Worm (Caenorhabditis elegans) whole organism, late embryonic: ENCODE data around the gene otpl-1.

ENCODE experiments used
- T23F11.4 ChIP-seq: fragments of 200-800 bp; sonication (Bioruptor generic); optimal IDR thresholded peaks from 2 replicates; lab custom pipeline; 2018; ENCODE audit warnings: mild to moderate bottlenecking, missing genetic modification characterization, missing compliant biosample characterization
- ahr-1 ChIP-seq: sonication (generic microtip); optimal IDR thresholded peaks from 2 replicates; lab custom pipeline; 2016; ENCODE audit warnings: missing genetic modification characterization, missing compliant biosample characterization
- ceh-2 ChIP-seq: sonication (generic microtip); optimal IDR thresholded peaks from 2 replicates; lab custom pipeline; 2016; ENCODE audit warnings: missing genotype, missing genetic modification characterization, missing compliant biosample characterization
- ceh-30 ChIP-seq: fragments of 150-350 bp; optimal IDR thresholded peaks from 2 replicates; lab custom pipeline; 2014; ENCODE audit warnings: missing biosample characterization, missing genetic modification characterization
- ceh-34 ChIP-seq: sonication (generic microtip); optimal IDR thresholded peaks from 2 replicates; lab custom pipeline; 2016; ENCODE audit warnings: mild to moderate bottlenecking, missing genetic modification characterization, missing compliant biosample characterization
- dmd-4 ChIP-seq: sonication (generic microtip); optimal IDR thresholded peaks from 2 replicates; lab custom pipeline; 2016; ENCODE audit warnings: borderline replicate concordance, missing genetic modification characterization, missing compliant biosample characterization
- elt-4 ChIP-seq: sonication (generic microtip); optimal IDR thresholded peaks from 2 replicates; lab custom pipeline; 2016; ENCODE audit warnings: missing genetic modification characterization, missing compliant biosample characterization
- ets-4 ChIP-seq: sonication (generic microtip); optimal IDR thresholded peaks from 2 replicates; lab custom pipeline; 2016; ENCODE audit warnings: missing genetic modification characterization, missing compliant biosample characterization
- gmeb-2 ChIP-seq: sonication (generic microtip); optimal IDR thresholded peaks from 2 replicates; lab custom pipeline; 2016; ENCODE audit warnings: missing genetic modification characterization, inconsistent platforms, missing compliant biosample characterization
- hlh-13 ChIP-seq: fragments of 200-800 bp; sonication (Bioruptor generic); optimal IDR thresholded peaks from 2 replicates; lab custom pipeline; 2018; ENCODE audit warnings: mild to moderate bottlenecking, missing genetic modification characterization, missing compliant biosample characterization
- hlh-6 ChIP-seq: sonication (generic microtip); optimal IDR thresholded peaks from 2 replicates; lab custom pipeline; 2016; ENCODE audit warnings: missing genotype, missing genetic modification characterization, missing compliant biosample characterization
- lin-11 ChIP-seq: fragments of 200-800 bp; sonication (Bioruptor generic); optimal IDR thresholded peaks from 2 replicates; lab custom pipeline; 2018; ENCODE audit warnings: mild to moderate bottlenecking, missing genetic modification characterization, missing compliant biosample characterization
- madf-2 ChIP-seq: sonication (generic microtip); optimal IDR thresholded peaks from 2 replicates; lab custom pipeline; 2017; ENCODE audit warnings: missing genetic modification characterization, missing compliant biosample characterization
- npax-4 ChIP-seq: sonication (generic microtip); optimal IDR thresholded peaks from 2 replicates; lab custom pipeline; 2016; ENCODE audit warnings: missing genetic modification characterization, missing compliant biosample characterization
- pha-2 ChIP-seq: sonication (generic microtip); optimal IDR thresholded peaks from 2 replicates; lab custom pipeline; 2017; ENCODE audit warnings: mild to moderate bottlenecking, missing genetic modification characterization, missing compliant biosample characterization
- ref-2 ChIP-seq: sonication (generic microtip); optimal IDR thresholded peaks from 2 replicates; lab custom pipeline; 2016; ENCODE audit warnings: missing genetic modification characterization, missing compliant biosample characterization
- sox-2 ChIP-seq: fragments of 200-800 bp; sonication (Bioruptor generic); IDR thresholded peaks from 2 replicates; pipeline ENCODE4 v1.3.6; 2022; ENCODE audit warnings: missing genetic modification reagents, missing genetic modification characterization, missing compliant biosample characterization
- syd-9 ChIP-seq: sonication (generic microtip); optimal IDR thresholded peaks from 2 replicates; lab custom pipeline; 2016; ENCODE audit warnings: mild to moderate bottlenecking, missing genetic modification characterization, moderate library complexity, missing compliant biosample characterization
- ttx-3 ChIP-seq: sonication (generic microtip); optimal IDR thresholded peaks from 2 replicates; lab custom pipeline; 2016; ENCODE audit warnings: missing genetic modification reagents, missing genetic modification characterization, missing compliant biosample characterization
- unc-3 ChIP-seq, 2 experiments: fragments of 200-800 bp in 1 of 2; sonication (Bioruptor generic) in 1 of 2; sonication (generic microtip) in 1 of 2; conservative IDR thresholded peaks in 1 of 2; optimal IDR thresholded peaks in 1 of 2; 2 replicates each; pipeline versions ENCODE4 v1.3.6 to Lab custom; 2016 to 2022; ENCODE audit warnings: missing compliant biosample characterization in 2 of 2, missing genetic modification characterization in 2 of 2, missing genetic modification reagents in 1 of 2
- unc-42 ChIP-seq: sonication (generic microtip); optimal IDR thresholded peaks from 2 replicates; lab custom pipeline; 2016; ENCODE audit warnings: missing genotype, missing genetic modification characterization, missing compliant biosample characterization
- unc-86 ChIP-seq: sonication (generic microtip); optimal IDR thresholded peaks from 2 replicates; lab custom pipeline; 2016; ENCODE audit warnings: missing genetic modification characterization, missing compliant biosample characterization

The otpl-1 gene

ce11 chrIV:3618719-3619118 is 49.9 kb downstream of the otpl-1 start:
- TF ChIP-seq elt-4: peak; percentile 81
- TF ChIP-seq lin-11 (tag; lab: Kevin White, UChicago): no peak
- no peak for TF ChIP-seq syd-9 (tag; lab: Kevin White, UChicago)

- TF ChIP-seq npax-4: no peak
- TF ChIP-seq ttx-3 (tag; lab: Kevin White, UChicago): no peak
- TF ChIP-seq unc-86 (tag; lab: Kevin White, UChicago): no peak
- peak; percentile 59; the same call in 1 of the 2 replicates for TF ChIP-seq unc-3 (GFP tag; conservative IDR thresholded peaks at IDR 0.05; lab: Robert Waterston, UW)
- TF ChIP-seq unc-3 (tag; optimal IDR thresholded peaks at IDR 0.05; lab: Kevin White, UChicago): peak; percentile 39
- no peak for TF ChIP-seq ref-2 (tag; lab: Kevin White, UChicago)
- TF ChIP-seq unc-42 (tag; lab: Kevin White, UChicago): peak; percentile 51
- no peak for TF ChIP-seq T23F11.4 (GFP tag; lab: Kevin White, UChicago)
- TF ChIP-seq elt-4: no peak
- no peak for TF ChIP-seq ets-4 (tag; lab: Kevin White, UChicago)
Measured at ce11 chrIV:3621805-3622355, 53.1 kb downstream of the otpl-1 start.

ce11 chrIV:3624597-3624996 is 55.8 kb downstream of the otpl-1 start, which contains the start of the genes cha-1 and unc-17:
Gene cha-1 (minus strand): TSS chrIV:3624697.
Gene unc-17 (minus strand): TSS chrIV:3624699.
- TF ChIP-seq ceh-30 (tag; lab: Kevin White, UChicago): no peak
- no peak for TF ChIP-seq ceh-2 (tag; lab: Kevin White, UChicago)
- no peak for TF ChIP-seq dmd-4 (tag; lab: Kevin White, UChicago)
- TF ChIP-seq madf-2 (tag; lab: Kevin White, UChicago): no peak
- TF ChIP-seq sox-2 (GFP tag; lab: Robert Waterston, UW): no peak
- no peak for TF ChIP-seq gmeb-2 (tag; lab: Kevin White, UChicago)
- TF ChIP-seq hlh-13 (GFP tag; lab: Kevin White, UChicago): no peak
- TF ChIP-seq ceh-34 (tag; lab: Kevin White, UChicago): no peak
- TF ChIP-seq pha-2 (tag; lab: Kevin White, UChicago): no peak
- no peak for TF ChIP-seq ahr-1 (tag; lab: Kevin White, UChicago)
- no peak for TF ChIP-seq ttx-3 (tag; lab: Kevin White, UChicago)

ce11 chrIV:3626447-3626846 is 57.7 kb downstream of the otpl-1 start:
- TF ChIP-seq unc-42 (tag; lab: Kevin White, UChicago): peak; percentile 90
- no peak for TF ChIP-seq hlh-6 (tag; lab: Kevin White, UChicago)
